Worm (Caenorhabditis elegans) whole organism, L4 larva: ENCODE results near the gene F09E5.11.
A peak's percentile ranks its signal among the peaks of the same experiment; 100 is the strongest.

ENCODE experiments used
- F26F4.8 ChIP-seq: fragments of 200-800 bp; sonication (Bioruptor generic); conservative IDR thresholded peaks from 2 replicates; pipeline ENCODE4 v1.3.6; 2022; ENCODE audit warnings: missing genetic modification characterization, missing compliant biosample characterization
- F37D6.2 ChIP-seq: sonication (generic microtip); optimal IDR thresholded peaks from 2 replicates; lab custom pipeline; 2016; ENCODE audit warnings: mild to moderate bottlenecking, missing genetic modification characterization, missing compliant biosample characterization
- F49E8.2 ChIP-seq: sonication (generic microtip); optimal IDR thresholded peaks from 2 replicates; lab custom pipeline; 2016; ENCODE audit warnings: missing compliant biosample characterization, mild to moderate bottlenecking, missing genetic modification characterization, borderline replicate concordance
- R02D3.7 ChIP-seq: fragments of 150-350 bp; sonication (generic microtip); optimal IDR thresholded peaks from 3 replicates; lab custom pipeline; 2014; ENCODE audit warnings: missing biosample characterization, missing genetic modification characterization
- Y105C5A.15 ChIP-seq: fragments of 200-800 bp; sonication (Bioruptor generic); IDR thresholded peaks from 2 replicates; pipeline ENCODE4 v1.3.6; 2022; ENCODE audit warnings: missing genetic modification characterization, missing compliant biosample characterization
- Y5F2A.4 ChIP-seq: fragments of 200-800 bp; sonication (Bioruptor generic); optimal IDR thresholded peaks from 2 replicates; lab custom pipeline; 2018; ENCODE audit warnings: mild to moderate bottlenecking, missing genetic modification characterization, missing compliant biosample characterization
- ZK337.2 ChIP-seq: fragments of 200-800 bp; sonication (Bioruptor generic); IDR thresholded peaks from 2 replicates; pipeline ENCODE4 v1.3.6; 2022; ENCODE audit warnings: missing genetic modification reagents, missing genetic modification characterization, missing compliant biosample characterization
- aly-2 ChIP-seq: sonication (generic microtip); optimal IDR thresholded peaks from 2 replicates; lab custom pipeline; 2018; ENCODE audit warnings: missing biosample characterization, missing genetic modification characterization
- ama-1 ChIP-seq: fragments of 150-350 bp; optimal IDR thresholded peaks from 2 replicates; lab custom pipeline; 2014; ENCODE audit warnings: inconsistent platforms, mixed read lengths
- ceh-28 ChIP-seq: fragments of 150-350 bp; optimal IDR thresholded peaks from 2 replicates; lab custom pipeline; 2014; ENCODE audit warnings: missing biosample characterization, missing genetic modification reagents, missing genetic modification characterization
- ceh-32 ChIP-seq: sonication (generic microtip); optimal IDR thresholded peaks from 2 replicates; lab custom pipeline; 2016; ENCODE audit warnings: mild to moderate bottlenecking, missing genetic modification characterization, missing compliant biosample characterization; ENCODE audit not compliant: poor library complexity
- ceh-82 ChIP-seq: sonication (generic microtip); optimal IDR thresholded peaks from 2 replicates; lab custom pipeline; 2017; ENCODE audit warnings: missing biosample characterization, missing genetic modification characterization
- daf-12 ChIP-seq: fragments of 150-350 bp; optimal IDR thresholded peaks from 2 replicates; lab custom pipeline; 2014; ENCODE audit warnings: missing biosample characterization, missing genetic modification reagents, missing genetic modification characterization
- daf-16 ChIP-seq, 3 experiments: sonication (generic microtip); optimal IDR thresholded peaks; 2 replicates each; lab custom pipeline; 2016 to 2017; ENCODE audit warnings: missing genetic modification characterization in 3 of 3, missing genetic modification reagents in 3 of 3, mild to moderate bottlenecking in 2 of 3, missing compliant biosample characterization in 2 of 3, missing biosample characterization in 1 of 3, moderate library complexity in 1 of 3
- daf-19 ChIP-seq: fragments of 200-800 bp; sonication (Bioruptor generic); conservative IDR thresholded peaks from 2 replicates; pipeline ENCODE4 v1.3.6; 2022; ENCODE audit warnings: missing genetic modification characterization, missing compliant biosample characterization
- daf-8 ChIP-seq: fragments of 200-800 bp; sonication (Bioruptor generic); IDR thresholded peaks from 2 replicates; pipeline ENCODE4 v1.3.6; 2022; ENCODE audit warnings: missing genetic modification characterization, missing compliant biosample characterization
- dmd-6 ChIP-seq: fragments of 200-800 bp; sonication (Bioruptor generic); IDR thresholded peaks from 2 replicates; pipeline ENCODE4 v1.3.6; 2022; ENCODE audit warnings: missing genetic modification reagents, missing genetic modification characterization, missing compliant biosample characterization
- dmd-8 ChIP-seq: fragments of 200-800 bp; sonication (Bioruptor generic); IDR thresholded peaks from 2 replicates; pipeline ENCODE4 v1.3.6; 2022; ENCODE audit warnings: missing genetic modification characterization, missing compliant biosample characterization
- dpl-1 ChIP-seq: fragments of 150-350 bp; optimal IDR thresholded peaks from 2 replicates; lab custom pipeline; 2014; ENCODE audit warnings: missing biosample characterization, missing genetic modification reagents, missing genetic modification characterization
- duxl-1 ChIP-seq: sonication (generic microtip); optimal IDR thresholded peaks from 2 replicates; lab custom pipeline; 2016; ENCODE audit warnings: mild to moderate bottlenecking, missing genetic modification characterization, moderate library complexity, missing compliant biosample characterization; ENCODE audit not compliant: poor library complexity
- fkh-10 ChIP-seq: fragments of 150-350 bp; optimal IDR thresholded peaks from 2 replicates; lab custom pipeline; 2014; ENCODE audit warnings: missing biosample characterization, missing genetic modification reagents, missing genetic modification characterization
- fos-1 ChIP-seq: fragments of 150-350 bp; optimal IDR thresholded peaks from 2 replicates; lab custom pipeline; 2014; ENCODE audit warnings: missing biosample characterization, missing genetic modification characterization
- gei-8 ChIP-seq: fragments of 200-800 bp; sonication (Bioruptor generic); optimal IDR thresholded peaks from 2 replicates; lab custom pipeline; 2018; ENCODE audit warnings: mild to moderate bottlenecking, missing genetic modification characterization, missing compliant biosample characterization
- hlh-11 ChIP-seq: fragments of 200-800 bp; sonication (Bioruptor generic); optimal IDR thresholded peaks from 2 replicates; lab custom pipeline; 2018; ENCODE audit warnings: mild to moderate bottlenecking, missing genetic modification characterization, missing compliant biosample characterization
- hmg-1.1 ChIP-seq: fragments of 200-800 bp; sonication (Bioruptor generic); IDR thresholded peaks from 2 replicates; pipeline ENCODE4 v1.3.6; 2022; ENCODE audit warnings: missing genetic modification reagents, missing genetic modification characterization, missing compliant biosample characterization
- jun-1 ChIP-seq: fragments of 150-350 bp; optimal IDR thresholded peaks from 2 replicates; lab custom pipeline; 2014; ENCODE audit warnings: missing biosample characterization, missing genetic modification reagents, missing genetic modification characterization
- lim-7 ChIP-seq: fragments of 200-800 bp; sonication (Bioruptor generic); IDR thresholded peaks from 2 replicates; pipeline ENCODE4 v1.3.6; 2022; ENCODE audit warnings: missing genetic modification characterization, missing compliant biosample characterization
- lin-15B ChIP-seq: fragments of 150-350 bp; sonication (generic microtip); optimal IDR thresholded peaks from 3 replicates; lab custom pipeline; 2014; ENCODE audit warnings: missing biosample characterization, missing genetic modification characterization
- lin-38 ChIP-seq: fragments of 200-800 bp; sonication (Bioruptor generic); IDR thresholded peaks from 2 replicates; pipeline ENCODE4 v1.3.6; 2022; ENCODE audit warnings: missing genetic modification reagents, missing genetic modification characterization, missing compliant biosample characterization
- lin-39 ChIP-seq: fragments of 150-350 bp; optimal IDR thresholded peaks from 2 replicates; lab custom pipeline; 2014; ENCODE audit warnings: missing biosample characterization, missing genetic modification reagents, missing genetic modification characterization
- lir-3 ChIP-seq: sonication (generic microtip); optimal IDR thresholded peaks from 2 replicates; lab custom pipeline; 2016; ENCODE audit warnings: mild to moderate bottlenecking, missing genetic modification characterization, missing compliant biosample characterization
- madf-5 ChIP-seq, 2 experiments: fragments of 200-800 bp; sonication (Bioruptor generic); IDR thresholded peaks; 2 replicates each; pipeline ENCODE4 v1.3.6; 2022; ENCODE audit warnings: missing compliant biosample characterization in 2 of 2, missing genetic modification characterization in 2 of 2
- mxl-2 ChIP-seq: fragments of 200-800 bp; sonication (Bioruptor generic); conservative IDR thresholded peaks from 2 replicates; pipeline ENCODE4 v1.3.6; 2022; ENCODE audit warnings: missing genetic modification reagents, missing genetic modification characterization, missing compliant biosample characterization
- nhr-102 ChIP-seq: sonication (generic microtip); optimal IDR thresholded peaks from 2 replicates; lab custom pipeline; 2016; ENCODE audit warnings: mild to moderate bottlenecking, missing genetic modification characterization, moderate library complexity, missing compliant biosample characterization
- nhr-111 ChIP-seq: fragments of 200-800 bp; sonication (Bioruptor generic); optimal IDR thresholded peaks from 2 replicates; lab custom pipeline; 2018; ENCODE audit warnings: mild to moderate bottlenecking, missing genetic modification characterization, missing compliant biosample characterization
- nhr-237 ChIP-seq: sonication (generic microtip); optimal IDR thresholded peaks from 2 replicates; lab custom pipeline; 2017; ENCODE audit warnings: missing biosample characterization, missing genetic modification characterization
- nhr-25 ChIP-seq: sonication (generic microtip); optimal IDR thresholded peaks from 2 replicates; lab custom pipeline; 2017; ENCODE audit warnings: missing genetic modification characterization, mild to moderate bottlenecking, missing compliant biosample characterization, antibody characterized with exemption, moderate library complexity, borderline replicate concordance; ENCODE audit not compliant: insufficient read depth
- nhr-28 ChIP-seq: fragments of 150-350 bp; optimal IDR thresholded peaks from 2 replicates; lab custom pipeline; 2014; ENCODE audit warnings: missing biosample characterization, missing genetic modification characterization
- nhr-76 ChIP-seq: fragments of 150-350 bp; optimal IDR thresholded peaks from 2 replicates; lab custom pipeline; 2014; ENCODE audit warnings: missing biosample characterization, missing genetic modification characterization
- php-3 ChIP-seq: fragments of 200-800 bp; sonication (Bioruptor generic); IDR thresholded peaks from 2 replicates; pipeline ENCODE4 v1.3.6; 2022; ENCODE audit warnings: missing genetic modification reagents, missing genetic modification characterization, missing compliant biosample characterization
- rbr-2 ChIP-seq: sonication (generic microtip); optimal IDR thresholded peaks from 2 replicates; lab custom pipeline; 2016; ENCODE audit warnings: missing genotype, missing genetic modification characterization, missing compliant biosample characterization
- saeg-2 ChIP-seq: fragments of 200-800 bp; sonication (Bioruptor generic); IDR thresholded peaks from 2 replicates; pipeline ENCODE4 v1.3.6; 2022; ENCODE audit warnings: missing genetic modification reagents, missing genetic modification characterization, missing compliant biosample characterization
- sdz-12 ChIP-seq: fragments of 200-800 bp; sonication (Bioruptor generic); optimal IDR thresholded peaks from 2 replicates; lab custom pipeline; 2018; ENCODE audit warnings: mild to moderate bottlenecking, missing genetic modification characterization, missing compliant biosample characterization
- spr-3 ChIP-seq: fragments of 200-800 bp; sonication (Bioruptor generic); optimal IDR thresholded peaks from 2 replicates; lab custom pipeline; 2018; ENCODE audit warnings: mild to moderate bottlenecking, missing genetic modification characterization, missing compliant biosample characterization
- tag-97 ChIP-seq: fragments of 200-800 bp; sonication (Bioruptor generic); IDR thresholded peaks from 2 replicates; pipeline ENCODE4 v1.3.6; 2022; ENCODE audit warnings: missing genetic modification characterization, missing compliant biosample characterization
- unc-130 ChIP-seq: sonication (generic microtip); optimal IDR thresholded peaks from 2 replicates; lab custom pipeline; 2016; ENCODE audit warnings: missing genetic modification reagents, missing genetic modification characterization, missing compliant biosample characterization
- zfp-2 ChIP-seq: sonication (generic microtip); optimal IDR thresholded peaks from 2 replicates; lab custom pipeline; 2016; ENCODE audit warnings: mild to moderate bottlenecking, missing genetic modification characterization, missing compliant biosample characterization
- zip-11 ChIP-seq: fragments of 200-800 bp; sonication (Bioruptor generic); IDR thresholded peaks from 2 replicates; pipeline ENCODE4 v1.3.6; 2022; ENCODE audit warnings: missing genetic modification characterization, missing compliant biosample characterization
- zip-2 ChIP-seq: fragments of 150-350 bp; optimal IDR thresholded peaks from 2 replicates; lab custom pipeline; 2014; ENCODE audit warnings: missing biosample characterization, missing genetic modification characterization

The F09E5.11 gene

DNA sequence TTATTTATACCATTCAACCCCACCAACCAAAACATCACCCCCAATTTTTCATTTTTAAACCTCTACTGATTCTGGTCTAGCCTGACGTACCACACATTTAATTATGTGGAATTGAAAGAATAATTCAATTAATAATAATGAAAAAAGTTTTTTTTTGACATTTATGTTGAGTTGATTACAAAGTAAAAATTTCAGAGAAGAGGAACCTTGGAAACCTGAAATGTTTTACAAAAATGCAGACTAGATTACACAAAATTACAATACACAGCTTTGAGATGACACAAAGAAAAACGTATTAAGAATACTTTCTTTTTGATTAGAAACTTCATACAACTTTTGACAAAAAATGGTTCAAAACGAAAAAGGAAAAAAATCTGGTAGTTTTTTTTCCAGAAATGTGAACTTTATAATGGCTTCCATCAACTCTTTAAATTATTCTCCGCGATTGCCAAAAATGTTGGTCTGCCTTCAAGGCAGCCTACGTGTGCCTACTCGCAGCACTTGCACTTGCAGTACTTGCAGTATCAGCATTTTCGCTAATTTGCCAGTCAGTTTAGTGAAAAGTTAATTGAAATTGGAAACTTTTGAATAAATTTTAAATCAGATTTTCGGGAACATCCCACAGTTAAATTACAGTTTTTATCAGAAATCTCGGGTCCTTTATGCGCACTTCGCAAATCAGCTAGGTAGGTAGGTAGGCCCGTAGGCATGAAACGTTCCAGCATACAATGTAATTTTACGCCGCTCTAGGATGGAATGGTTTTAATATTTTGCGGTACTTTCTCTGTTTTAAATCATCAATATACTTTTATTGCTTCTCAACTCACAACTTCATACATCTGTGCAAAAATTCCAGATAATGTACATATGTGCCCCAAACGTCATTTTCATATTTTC, 17.1 kb downstream of the F09E5.11 start (continued):
- TF ChIP-seq nhr-111 (GFP tag; lab: Kevin White, UChicago) (no peak), php-3 (GFP tag; lab: Robert Waterston, UW) (no peak), hlh-11 (peak; percentile 18), mxl-2 (no peak), spr-3 (GFP tag; lab: Kevin White, UChicago) (no peak), daf-19 (no peak), rbr-2 (tag; lab: Kevin White, UChicago) (no peak), gei-8 (peak; percentile 63), lim-7 (GFP tag; lab: Robert Waterston, UW) (0 out of 2 replicates have a peak, but pooled peaks have one; percentile 3), Y5F2A.4 (GFP tag; lab: Kevin White, UChicago) (no peak), lin-15B (tag; lab: Kevin White, UChicago) (no peak), lin-39 (no peak), aly-2 (tag; lab: Kevin White, UChicago) (peak; percentile 29), ceh-28 (tag; lab: Kevin White, UChicago) (no peak), nhr-76 (tag; lab: Kevin White, UChicago) (no peak), R02D3.7 (no peak), jun-1 (tag; lab: Kevin White, UChicago) (no peak), nhr-28 (tag; lab: Kevin White, UChicago) (no peak), nhr-237 (no peak), nhr-25 (tag; lab: Kevin White, UChicago) (no peak), dpl-1 (GFP tag; lab: Kevin White, UChicago) (no peak), lin-38 (GFP tag; lab: Robert Waterston, UW) (peak; percentile 15; the same call in 1 of the 2 replicates), ceh-82 (tag; lab: Kevin White, UChicago) (no peak), sdz-12 (no peak), madf-5 (GFP tag; IDR thresholded peaks at IDR 0.05; lab: Robert Waterston, UW) (0 out of 4 replicates have a peak, but pooled peaks of 1 of the 2 experiments have one; percentile 13), fos-1 (tag; lab: Kevin White, UChicago) (no peak), daf-16 (GFP tag; optimal IDR thresholded peaks at IDR 0.05; lab: Kevin White, UChicago) (no peak), daf-16 (tag; optimal IDR thresholded peaks at IDR 0.05; lab: Kevin White, UChicago) (no peak), dmd-6 (GFP tag; lab: Robert Waterston, UW) (no peak), zip-2 (tag; lab: Kevin White, UChicago) (no peak), Y105C5A.15 (GFP tag; lab: Robert Waterston, UW) (no peak), ZK337.2 (GFP tag; lab: Robert Waterston, UW) (no peak), daf-12 (no peak), saeg-2 (no peak), zip-11 (no peak), fkh-10 (GFP tag; lab: Kevin White, UChicago) (no peak), ceh-32 (tag; lab: Kevin White, UChicago) (no peak), ama-1 (lab: Kevin White, UChicago) (no peak), F26F4.8 (no peak), lir-3 (tag; lab: Kevin White, UChicago) (no peak), zfp-2 (tag; lab: Kevin White, UChicago) (no peak), daf-8 (GFP tag; lab: Robert Waterston, UW) (no peak), duxl-1 (tag; lab: Kevin White, UChicago) (no peak), hmg-1.1 (GFP tag; lab: Robert Waterston, UW) (no peak), F37D6.2 (tag; lab: Kevin White, UChicago) (no peak), unc-130 (GFP tag; lab: Kevin White, UChicago) (no peak), F49E8.2 (tag; lab: Kevin White, UChicago) (no peak), nhr-102 (tag; lab: Kevin White, UChicago) (no peak), dmd-8 (GFP tag; lab: Robert Waterston, UW) (no peak), tag-97 (GFP tag; lab: Robert Waterston, UW) (no peak)
